Fruit fly (Drosophila melanogaster) Kc167 (cell line): ENCODE measurements around the gene CG16779.

Source experiments
- Myc ChIP-seq: fragments of >200 bp; optimal IDR thresholded peaks from 2 replicates; lab custom pipeline; 2017; ENCODE audit warnings: missing external identifiers
- h ChIP-seq: fragments of >200 bp; optimal IDR thresholded peaks from 3 replicates; lab custom pipeline; 2018; ENCODE audit warnings: missing external identifiers
- psq ChIP-seq: fragments of >200 bp; optimal IDR thresholded peaks from 2 replicates; lab custom pipeline; 2017; ENCODE audit warnings: missing external identifiers
- ttk ChIP-seq: sonication (Bioruptor generic); optimal IDR thresholded peaks from 2 replicates; lab custom pipeline; 2017; ENCODE audit warnings: missing external identifiers

DNA sequence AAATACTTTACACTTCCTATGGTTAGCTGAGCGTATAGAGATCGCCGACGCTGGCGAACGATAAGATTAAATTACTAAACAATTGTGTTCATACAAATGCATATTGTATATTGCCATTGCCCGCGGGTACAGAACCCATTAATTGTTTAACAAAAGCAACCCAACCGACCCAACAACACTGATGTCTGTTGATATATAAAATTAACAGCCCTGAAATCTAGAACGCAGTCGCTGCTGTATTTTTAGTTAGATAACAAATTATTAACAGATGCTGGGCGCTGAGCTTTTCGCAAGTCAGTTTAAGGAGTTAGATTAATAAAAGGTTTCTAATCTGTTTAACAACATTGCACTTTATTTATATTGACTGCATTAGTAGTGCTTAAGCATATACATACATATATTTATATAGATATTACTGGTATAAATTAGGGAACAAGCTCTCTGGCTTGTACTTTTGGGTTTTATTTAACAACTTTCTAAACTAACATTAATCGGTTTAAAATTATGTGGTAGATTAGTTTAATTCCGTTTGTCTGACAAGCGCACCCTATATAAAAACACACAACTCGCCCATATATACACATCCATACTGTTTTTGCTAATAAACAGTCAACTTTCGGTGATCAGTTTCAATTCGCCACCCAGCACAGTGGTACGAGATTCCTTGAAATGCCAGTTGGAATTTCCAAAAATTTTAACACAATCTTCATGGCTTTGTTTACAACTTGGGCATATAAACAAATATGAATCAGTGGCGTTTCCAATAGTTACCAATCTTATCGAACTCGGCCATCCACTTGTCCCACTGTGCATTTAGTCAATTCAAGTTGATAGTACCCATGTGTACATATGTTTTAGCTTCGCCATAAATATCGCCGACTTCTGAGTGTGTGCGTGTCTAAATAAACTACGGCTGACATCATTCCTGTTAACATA is 34.7 kb upstream of the CG16779 start:
- no peak for TF ChIP-seq psq (lab: Kevin White, UChicago)
- TF ChIP-seq h (lab: Kevin White, UChicago) = no peak
- no peak for TF ChIP-seq Myc (lab: Kevin White, UChicago)
- no peak for TF ChIP-seq ttk (lab: Kevin White, UChicago)
